Worm (Caenorhabditis elegans): ENCODE results near the gene F22F4.5.
A peak's percentile ranks its signal among the peaks of the same experiment; 100 is the strongest.

Gene F22F4.5

DNA sequence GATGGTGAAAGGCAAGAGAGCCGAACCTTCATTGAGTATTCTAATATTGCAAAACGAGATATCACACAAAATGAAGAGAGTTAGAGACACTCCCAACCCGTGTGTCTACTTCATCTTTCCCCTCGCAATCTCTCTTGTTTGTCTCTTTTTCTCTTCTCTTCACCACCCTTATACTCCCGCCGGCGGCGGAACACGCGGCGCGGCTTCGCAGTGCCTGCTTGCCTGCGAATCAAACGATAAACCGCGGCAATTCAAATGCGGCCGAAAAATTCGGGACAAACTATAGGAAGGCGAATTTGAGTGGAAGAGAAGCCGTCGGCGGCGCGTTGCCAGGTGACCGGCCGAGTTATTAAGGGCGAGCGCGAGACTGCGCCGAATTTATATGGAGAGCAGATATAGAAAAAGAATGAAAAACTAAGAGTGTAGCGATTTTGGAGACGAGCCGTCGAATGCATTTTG, 8.1 kb downstream of the F22F4.5 start, which contains the start of gene klp-13 (continued):
- peak; percentile 77 for TF ChIP-seq pax-1 (tag; optimal IDR thresholded peaks at IDR 0.05)
- peak; percentile 64 for TF ChIP-seq hlh-6 (tag; optimal IDR thresholded peaks at IDR 0.05)
- no peak for TF ChIP-seq fax-1 (tag; optimal IDR thresholded peaks at IDR 0.05)
- TF ChIP-seq rnt-1 (tag; optimal IDR thresholded peaks at IDR 0.05), result peak; percentile 86
- peak; percentile 78 for TF ChIP-seq dmd-4 (tag; optimal IDR thresholded peaks at IDR 0.05; ENCODE audit: borderline replicate concordance)
- peak; percentile 79 for TF ChIP-seq ceh-34 (tag; optimal IDR thresholded peaks at IDR 0.05)
- no peak for TF ChIP-seq ceh-9 (tag; optimal IDR thresholded peaks at IDR 0.05)
- TF ChIP-seq ets-4 (tag; optimal IDR thresholded peaks at IDR 0.05), result peak; percentile 45
- no peak for TF ChIP-seq C38D4.7 (GFP tag; optimal IDR thresholded peaks at IDR 0.05)
- peak; percentile 4 for TF ChIP-seq hlh-8 (tag; optimal IDR thresholded peaks at IDR 0.05)
- TF ChIP-seq F13H6.1 (tag; optimal IDR thresholded peaks at IDR 0.05), result peak; percentile 14
- no peak for TF ChIP-seq ceh-6 (GFP tag; optimal IDR thresholded peaks at IDR 0.05)
- no peak for TF ChIP-seq tbx-7 (tag; optimal IDR thresholded peaks at IDR 0.05)
- peak; percentile 74 for TF ChIP-seq ceh-31 (tag; optimal IDR thresholded peaks at IDR 0.05)
- no peak for TF ChIP-seq zip-5 (tag; optimal IDR thresholded peaks at IDR 0.05)
- TF ChIP-seq pha-4 (tag; optimal IDR thresholded peaks at IDR 0.05), result no peak
- no peak for TF ChIP-seq elt-4 (tag; optimal IDR thresholded peaks at IDR 0.05)
- peak; percentile 9 for TF ChIP-seq elt-2 (tag; optimal IDR thresholded peaks at IDR 0.05)
- TF ChIP-seq sox-4 (tag; optimal IDR thresholded peaks at IDR 0.05), result peak; percentile 51
- no peak for TF ChIP-seq fkh-6 (tag; optimal IDR thresholded peaks at IDR 0.05)
- TF ChIP-seq pqm-1 (tag; optimal IDR thresholded peaks at IDR 0.05), result peak; percentile 41
- no peak for TF ChIP-seq gmeb-2 (tag; optimal IDR thresholded peaks at IDR 0.05)
- no peak for TF ChIP-seq madf-2 (tag; optimal IDR thresholded peaks at IDR 0.05)
- no peak for TF ChIP-seq sox-2 (GFP tag; IDR thresholded peaks at IDR 0.05)
- peak; percentile 3 for TF ChIP-seq T23F11.4 (GFP tag; optimal IDR thresholded peaks at IDR 0.05)
- no peak for TF ChIP-seq ahr-1 (tag; optimal IDR thresholded peaks at IDR 0.05)
- peak; percentile 64 for TF ChIP-seq ceh-14 (tag; optimal IDR thresholded peaks at IDR 0.05)
- TF ChIP-seq ref-2 (tag; optimal IDR thresholded peaks at IDR 0.05), result peak; percentile 74

- TF ChIP-seq ceh-48 (tag; optimal IDR thresholded peaks at IDR 0.05) (no peak), ceh-30 (tag; optimal IDR thresholded peaks at IDR 0.05) (no peak), npax-4 (tag; optimal IDR thresholded peaks at IDR 0.05) (no peak), sox-2 (GFP tag; IDR thresholded peaks at IDR 0.05) (no peak), unc-42 (tag; optimal IDR thresholded peaks at IDR 0.05) (peak; percentile 71), unc-86 (tag; optimal IDR thresholded peaks at IDR 0.05) (no peak)
These were observed 9.4 kb downstream of the F22F4.5 start for ce11 chrX:5983267-5983666.

DNA sequence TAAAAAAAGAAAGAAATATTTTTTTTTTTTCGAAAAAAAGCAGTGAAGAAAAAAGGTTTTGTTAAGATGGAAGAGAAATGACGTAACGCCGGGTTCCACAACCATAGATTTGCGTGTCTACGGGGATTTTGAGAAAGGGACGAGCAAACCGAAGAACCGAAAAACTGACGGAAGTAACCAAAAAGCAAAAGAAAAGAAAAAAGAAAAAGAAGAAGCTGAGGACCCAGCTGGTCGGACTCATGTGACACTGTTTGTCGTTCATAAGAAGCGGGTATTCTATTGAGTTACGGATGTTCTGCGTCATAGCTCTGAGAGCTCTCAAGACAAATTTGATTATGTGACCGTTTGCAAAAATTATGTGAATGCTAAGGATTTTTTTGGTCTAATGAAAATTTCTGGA, 9.9 kb downstream of the F22F4.5 start:
- peak; percentile 92 for TF ChIP-seq unc-42 (tag; optimal IDR thresholded peaks at IDR 0.05)
- no peak for TF ChIP-seq elt-2 (tag; optimal IDR thresholded peaks at IDR 0.05)

DNA sequence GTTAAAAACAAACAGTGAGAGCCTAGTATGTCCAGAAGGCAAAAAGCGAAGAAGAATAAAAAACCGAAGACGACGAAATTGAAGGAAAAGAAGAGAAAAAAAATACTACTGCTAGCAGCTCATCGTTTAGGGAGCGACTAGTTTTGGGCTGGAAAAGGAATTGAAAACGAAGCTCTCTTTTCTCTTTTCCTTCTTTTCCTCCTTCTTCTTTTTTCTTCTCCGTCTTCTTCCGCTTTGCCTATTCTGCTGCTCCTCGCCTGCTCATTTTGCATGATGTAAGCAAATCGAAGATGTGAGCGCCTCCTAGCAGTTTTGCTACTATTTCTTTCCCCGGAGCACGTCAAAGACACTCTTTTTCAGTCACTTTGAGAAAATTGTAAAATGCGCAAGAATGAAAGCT, 11.0 kb downstream of the F22F4.5 start:
- TF ChIP-seq lim-6 (tag; optimal IDR thresholded peaks at IDR 0.05) (no peak), unc-42 (tag; optimal IDR thresholded peaks at IDR 0.05) (peak; percentile 31), unc-3 (GFP tag; conservative IDR thresholded peaks at IDR 0.05) (no peak), unc-3 (tag; optimal IDR thresholded peaks at IDR 0.05) (no peak), ceh-9 (tag; optimal IDR thresholded peaks at IDR 0.05) (no peak)

ce11 chrX:5977754-5978153, 14.9 kb downstream of the F22F4.5 start, which contains the start of gene kin-2:
Gene kin-2, minus strand, starts transcription at chrX:5977854.
- no peak for TF ChIP-seq Y22D7AL.16 (tag; optimal IDR thresholded peaks at IDR 0.05)
- TF ChIP-seq lim-6 (tag; optimal IDR thresholded peaks at IDR 0.05), result no peak
